Worm (Caenorhabditis elegans) whole organism, mixed stage, embryonic: ENCODE results near the gene C16C8.4.

Experiments
- lsy-2 ChIP-seq: fragments of 150-350 bp; optimal IDR thresholded peaks from 2 replicates; lab custom pipeline; 2014; ENCODE audit warnings: missing biosample characterization, missing genetic modification characterization
- nhr-237 ChIP-seq: fragments of 150-350 bp; optimal IDR thresholded peaks from 2 replicates; lab custom pipeline; 2014; ENCODE audit warnings: missing biosample characterization, missing genetic modification characterization
- unc-62 ChIP-seq: fragments of 150-350 bp; optimal IDR thresholded peaks from 2 replicates; lab custom pipeline; 2014; ENCODE audit warnings: missing biosample characterization, missing genetic modification reagents, missing genetic modification characterization
- ztf-11 ChIP-seq: fragments of 150-350 bp; optimal IDR thresholded peaks from 2 replicates; lab custom pipeline; 2014; ENCODE audit warnings: missing biosample characterization, missing genetic modification characterization

ce11 chrII:3425433-3425832 lies 18.7 kb downstream of the C16C8.4 start, which contains the start of gene nep-11:
- TF ChIP-seq ztf-11 (tag; lab: Kevin White, UChicago) (no peak), unc-62 (GFP tag; lab: Kevin White, UChicago) (no peak), lsy-2 (tag; lab: Kevin White, UChicago) (no peak), nhr-237 (tag; lab: Kevin White, UChicago) (no peak)
